Worm (Caenorhabditis elegans) whole organism, early embryonic: ENCODE data around the gene C07B5.4.

Experiments
- B0310.2 ChIP-seq: sonication (generic microtip); optimal IDR thresholded peaks from 2 replicates; lab custom pipeline; 2016; ENCODE audit warnings: mild to moderate bottlenecking, missing genetic modification characterization, missing compliant biosample characterization
- F13C5.2 ChIP-seq: sonication (generic microtip); optimal IDR thresholded peaks from 2 replicates; lab custom pipeline; 2017; ENCODE audit warnings: mild to moderate bottlenecking, missing genetic modification characterization, inconsistent platforms, missing compliant biosample characterization
- aly-1 ChIP-seq: sonication (generic microtip); optimal IDR thresholded peaks from 2 replicates; lab custom pipeline; 2016; ENCODE audit warnings: missing genetic modification characterization, missing compliant biosample characterization
- ama-1 ChIP-seq: fragments of 150-350 bp; optimal IDR thresholded peaks from 2 replicates; lab custom pipeline; 2014
- ceh-13 ChIP-seq: fragments of 200-800 bp; sonication (Bioruptor generic); optimal IDR thresholded peaks from 2 replicates; lab custom pipeline; 2018; ENCODE audit warnings: mild to moderate bottlenecking, missing genetic modification characterization, missing compliant biosample characterization
- ceh-36 ChIP-seq: sonication (generic microtip); optimal IDR thresholded peaks from 2 replicates; lab custom pipeline; 2016; ENCODE audit warnings: missing genetic modification characterization, inconsistent platforms, missing compliant biosample characterization
- ets-7 ChIP-seq: sonication (generic microtip); optimal IDR thresholded peaks from 2 replicates; lab custom pipeline; 2016; ENCODE audit warnings: missing genotype, missing genetic modification characterization, missing compliant biosample characterization
- flt-1 ChIP-seq: fragments of 200-800 bp; sonication (Bioruptor generic); IDR thresholded peaks from 2 replicates; pipeline ENCODE4 v1.3.6; 2022; ENCODE audit warnings: missing genetic modification characterization, missing compliant biosample characterization
- hmbx-1 ChIP-seq: sonication (generic microtip); optimal IDR thresholded peaks from 2 replicates; lab custom pipeline; 2016; ENCODE audit warnings: mild to moderate bottlenecking, missing genetic modification characterization, missing compliant biosample characterization
- hmg-4 ChIP-seq: fragments of 200-800 bp; sonication (Bioruptor generic); optimal IDR thresholded peaks from 2 replicates; lab custom pipeline; 2018; ENCODE audit warnings: mild to moderate bottlenecking, missing genetic modification characterization, missing compliant biosample characterization
- hnd-1 ChIP-seq: sonication (generic microtip); optimal IDR thresholded peaks from 2 replicates; lab custom pipeline; 2016; ENCODE audit warnings: missing genetic modification characterization, missing compliant biosample characterization
- pes-1 ChIP-seq: fragments of 200-800 bp; sonication (Bioruptor generic); IDR thresholded peaks from 2 replicates; pipeline ENCODE4 v1.3.6; 2022; ENCODE audit warnings: missing genetic modification reagents, missing genetic modification characterization, missing compliant biosample characterization
- scrt-1 ChIP-seq: fragments of 200-800 bp; sonication (Bioruptor generic); IDR thresholded peaks from 2 replicates; pipeline ENCODE4 v1.3.6; 2022; ENCODE audit warnings: missing genetic modification characterization, missing compliant biosample characterization
- sea-1 ChIP-seq: fragments of 200-800 bp; sonication (Bioruptor generic); conservative IDR thresholded peaks from 2 replicates; pipeline ENCODE4 v1.3.6; 2022; ENCODE audit warnings: missing genetic modification characterization, missing compliant biosample characterization
- tbx-11 ChIP-seq: fragments of 200-800 bp; sonication (Bioruptor generic); IDR thresholded peaks from 2 replicates; pipeline ENCODE4 v1.3.6; 2022; ENCODE audit warnings: missing genetic modification characterization, missing compliant biosample characterization
- tbx-37 ChIP-seq: fragments of 200-800 bp; sonication (Bioruptor generic); conservative IDR thresholded peaks from 2 replicates; pipeline ENCODE4 v1.3.6; 2022; ENCODE audit warnings: missing genetic modification reagents, missing genetic modification characterization, missing compliant biosample characterization
- tra-4 ChIP-seq: sonication (generic microtip); optimal IDR thresholded peaks from 2 replicates; lab custom pipeline; 2017; ENCODE audit warnings: missing genetic modification characterization, missing compliant biosample characterization

Gene C07B5.4

ce11 chrX:9539294-9540030 is 10.0 kb downstream of the C07B5.4 start, which contains the start of gene nuc-1:
Gene nuc-1 (plus strand): TSS chrX:9539905.
- TF ChIP-seq ceh-36 (tag; lab: Kevin White, UChicago) (no peak), aly-1 (no peak), B0310.2 (tag; lab: Kevin White, UChicago) (no peak), ama-1 (lab: Kevin White, UChicago) (no peak), hmg-4 (GFP tag; lab: Kevin White, UChicago) (no peak), hmbx-1 (no peak), tra-4 (no peak), tbx-11 (GFP tag; lab: Robert Waterston, UW) (no peak), ets-7 (no peak), pes-1 (GFP tag; lab: Robert Waterston, UW) (no peak), flt-1 (GFP tag; lab: Robert Waterston, UW) (no peak), F13C5.2 (tag; lab: Kevin White, UChicago) (no peak), tbx-37 (GFP tag; lab: Robert Waterston, UW) (no peak), sea-1 (GFP tag; lab: Robert Waterston, UW) (no peak), scrt-1 (GFP tag; lab: Robert Waterston, UW) (no peak), hnd-1 (no peak), ceh-13 (GFP tag; lab: Kevin White, UChicago) (no peak)

DNA sequence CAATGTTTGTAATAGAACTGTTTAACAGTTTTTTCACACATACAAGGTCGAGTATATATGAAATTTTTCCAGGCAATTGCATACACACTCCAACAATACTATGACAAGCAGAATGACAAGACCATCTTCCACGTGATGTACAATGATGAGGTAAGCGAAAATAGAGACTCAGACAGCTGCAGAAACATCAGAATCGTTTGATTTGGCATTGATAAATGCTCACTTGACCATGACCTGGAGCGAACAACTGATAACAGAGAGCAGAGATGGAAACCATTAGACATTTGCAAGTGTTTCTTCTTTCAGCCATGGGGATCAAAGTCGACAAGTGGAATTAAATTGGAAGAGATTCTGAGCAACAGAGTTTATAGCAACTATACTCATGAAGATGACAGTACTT is 11.0 kb downstream of the C07B5.4 start:
- TF ChIP-seq ceh-13 (GFP tag; lab: Kevin White, UChicago) (no peak), tra-4 (no peak), F13C5.2 (tag; lab: Kevin White, UChicago) (no peak), ceh-36 (tag; lab: Kevin White, UChicago) (no peak), pes-1 (GFP tag; lab: Robert Waterston, UW) (no peak), flt-1 (GFP tag; lab: Robert Waterston, UW) (no peak), hnd-1 (no peak), sea-1 (GFP tag; lab: Robert Waterston, UW) (no peak), B0310.2 (tag; lab: Kevin White, UChicago) (no peak), tbx-37 (GFP tag; lab: Robert Waterston, UW) (no peak), ama-1 (lab: Kevin White, UChicago) (no peak), hmg-4 (GFP tag; lab: Kevin White, UChicago) (no peak), scrt-1 (GFP tag; lab: Robert Waterston, UW) (no peak), aly-1 (no peak), hmbx-1 (no peak), ets-7 (no peak), tbx-11 (GFP tag; lab: Robert Waterston, UW) (no peak)

DNA sequence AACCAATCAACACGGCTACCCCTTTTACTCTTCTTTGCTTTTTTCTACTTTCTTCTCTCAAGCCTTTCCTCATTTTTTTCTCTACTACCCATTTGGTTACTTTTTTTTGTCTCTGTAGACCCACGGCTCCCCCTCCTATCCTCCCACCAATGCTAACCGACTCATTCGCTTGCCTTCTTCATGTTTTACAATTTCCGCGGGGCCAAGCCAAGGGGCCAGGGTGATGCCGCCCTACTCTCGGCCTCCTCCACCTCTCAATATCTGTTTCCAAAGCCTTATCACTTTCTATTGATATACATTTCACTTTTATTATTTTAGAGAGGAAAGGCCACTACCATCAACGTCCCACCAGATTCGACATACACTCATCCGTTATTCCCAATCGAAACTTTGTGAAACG is 13.9 kb downstream of the C07B5.4 start, which contains the start of gene F49E2.5:
Gene F49E2.5 (plus strand): TSS at position 301 of the 400 bp plus-strand sequence.
- no peak for TF ChIP-seq hmbx-1
- TF ChIP-seq ceh-36 (tag; lab: Kevin White, UChicago): no peak
- no peak for TF ChIP-seq tra-4
- no peak for TF ChIP-seq B0310.2 (tag; lab: Kevin White, UChicago)
- TF ChIP-seq sea-1 (GFP tag; lab: Robert Waterston, UW): no peak
- no peak for TF ChIP-seq ama-1 (lab: Kevin White, UChicago)
- no peak for TF ChIP-seq hnd-1
- no peak for TF ChIP-seq pes-1 (GFP tag; lab: Robert Waterston, UW)
- TF ChIP-seq flt-1 (GFP tag; lab: Robert Waterston, UW): no peak
- TF ChIP-seq tbx-11 (GFP tag; lab: Robert Waterston, UW): no peak
- TF ChIP-seq aly-1: no peak
- no peak for TF ChIP-seq ets-7
- TF ChIP-seq ceh-13 (GFP tag; lab: Kevin White, UChicago): no peak
- no peak for TF ChIP-seq F13C5.2 (tag; lab: Kevin White, UChicago)
- no peak for TF ChIP-seq scrt-1 (GFP tag; lab: Robert Waterston, UW)
- TF ChIP-seq hmg-4 (GFP tag; lab: Kevin White, UChicago): no peak
- TF ChIP-seq tbx-37 (GFP tag; lab: Robert Waterston, UW): no peak

DNA sequence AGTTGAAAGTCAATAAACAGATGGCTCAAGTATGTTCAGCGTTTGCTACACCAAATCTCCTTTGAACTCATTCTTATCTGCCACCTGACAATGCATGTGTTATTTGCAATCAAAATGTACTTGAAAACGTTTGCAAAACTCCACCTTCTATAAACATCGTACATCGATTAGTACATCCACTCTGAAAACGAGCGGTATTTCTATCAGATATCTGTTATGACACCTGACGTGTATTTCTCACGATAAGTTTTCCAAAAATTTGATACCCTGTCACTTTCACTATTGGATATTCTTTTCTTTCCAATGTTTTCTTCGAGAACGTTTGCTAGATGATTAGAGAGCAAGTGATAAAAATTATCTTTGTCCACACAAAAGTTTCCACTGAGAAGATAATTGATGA is 14.9 kb downstream of the C07B5.4 start:
- TF ChIP-seq tbx-37 (GFP tag; lab: Robert Waterston, UW): no peak
- no peak for TF ChIP-seq ama-1 (lab: Kevin White, UChicago)
- no peak for TF ChIP-seq hnd-1
- no peak for TF ChIP-seq ceh-36 (tag; lab: Kevin White, UChicago)
- no peak for TF ChIP-seq flt-1 (GFP tag; lab: Robert Waterston, UW)
- TF ChIP-seq B0310.2 (tag; lab: Kevin White, UChicago): no peak
- no peak for TF ChIP-seq sea-1 (GFP tag; lab: Robert Waterston, UW)
- no peak for TF ChIP-seq ets-7
- no peak for TF ChIP-seq scrt-1 (GFP tag; lab: Robert Waterston, UW)
- TF ChIP-seq F13C5.2 (tag; lab: Kevin White, UChicago): no peak
- no peak for TF ChIP-seq tra-4
- no peak for TF ChIP-seq pes-1 (GFP tag; lab: Robert Waterston, UW)
- TF ChIP-seq ceh-13 (GFP tag; lab: Kevin White, UChicago): no peak
- TF ChIP-seq tbx-11 (GFP tag; lab: Robert Waterston, UW): no peak
- no peak for TF ChIP-seq hmg-4 (GFP tag; lab: Kevin White, UChicago)
- TF ChIP-seq aly-1: no peak
- TF ChIP-seq hmbx-1: no peak

DNA sequence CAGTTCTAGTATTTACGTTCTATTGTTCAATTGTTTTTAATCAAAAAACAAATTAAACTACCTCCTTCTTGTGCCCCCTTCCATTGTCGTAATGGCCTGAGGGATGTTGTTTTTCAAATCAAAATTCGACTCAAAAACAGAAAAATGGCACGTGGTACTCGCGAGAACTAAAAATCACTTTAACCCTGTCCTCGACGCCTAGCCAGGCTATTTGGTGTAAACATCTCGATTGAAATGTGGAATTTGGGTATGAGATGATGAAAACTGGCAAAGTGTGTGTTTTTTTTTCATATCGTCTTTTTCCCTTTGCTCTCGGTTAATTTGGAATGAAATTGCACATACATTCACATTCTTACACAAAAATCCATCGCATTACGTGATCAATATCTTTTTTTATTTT is 17.2 kb downstream of the C07B5.4 start:
- TF ChIP-seq ama-1 (lab: Kevin White, UChicago): no peak

ce11 chrX:9547264-9547751 is 17.8 kb downstream of the C07B5.4 start:
- no peak for TF ChIP-seq flt-1 (GFP tag; lab: Robert Waterston, UW)
- no peak for TF ChIP-seq scrt-1 (GFP tag; lab: Robert Waterston, UW)
- no peak for TF ChIP-seq hmbx-1
- TF ChIP-seq ama-1 (lab: Kevin White, UChicago): no peak
- TF ChIP-seq sea-1 (GFP tag; lab: Robert Waterston, UW): no peak
- TF ChIP-seq F13C5.2 (tag; lab: Kevin White, UChicago): no peak
